Worm (Caenorhabditis elegans) whole organism, young adult: ENCODE measurements around the gene str-56.

ENCODE experiments used
- K12H6.12 ChIP-seq: fragments of 200-800 bp; sonication (Bioruptor generic); optimal IDR thresholded peaks from 2 replicates; lab custom pipeline; 2018; ENCODE audit warnings: mild to moderate bottlenecking, missing genetic modification characterization, missing compliant biosample characterization
- Y95B8A.8 ChIP-seq: fragments of 200-800 bp; sonication (Bioruptor generic); IDR thresholded peaks from 2 replicates; pipeline ENCODE4 v1.3.6; 2022; ENCODE audit warnings: missing genetic modification reagents, missing genetic modification characterization, missing compliant biosample characterization
- aptf-3 ChIP-seq: fragments of 200-800 bp; sonication (Bioruptor generic); IDR thresholded peaks from 2 replicates; pipeline ENCODE4 v1.3.6; 2022; ENCODE audit warnings: missing genetic modification characterization, missing compliant biosample characterization
- cebp-1 ChIP-seq, 2 experiments: fragments of 200-800 bp in 1 of 2; sonication (Bioruptor generic) in 1 of 2; sonication (generic microtip) in 1 of 2; IDR thresholded peaks in 1 of 2; optimal IDR thresholded peaks in 1 of 2; 2 replicates each; pipeline versions ENCODE4 v1.3.6 to Lab custom; 2017 to 2022; ENCODE audit warnings: missing compliant biosample characterization in 2 of 2, missing genetic modification characterization in 2 of 2, mild to moderate bottlenecking in 1 of 2, missing genetic modification reagents in 1 of 2, moderate library complexity in 1 of 2
- cebp-2 ChIP-seq: fragments of 200-800 bp; sonication (Bioruptor generic); IDR thresholded peaks from 2 replicates; pipeline ENCODE4 v1.3.6; 2022; ENCODE audit warnings: missing genetic modification characterization, missing compliant biosample characterization
- let-526 ChIP-seq: fragments of 200-800 bp; sonication (Bioruptor generic); IDR thresholded peaks from 2 replicates; pipeline ENCODE4 v1.3.6; 2022; ENCODE audit warnings: missing genetic modification reagents, missing genetic modification characterization, missing compliant biosample characterization
- lin-35 ChIP-seq, 3 experiments: fragments of 150-350 bp in 2 of 3; sonication (generic microtip) in 1 of 3; optimal IDR thresholded peaks; 2 replicates each; lab custom pipeline; 2014 to 2018; ENCODE audit warnings: missing biosample characterization in 3 of 3, missing genetic modification characterization in 3 of 3, missing genetic modification reagents in 3 of 3
- snpc-3.4 ChIP-seq: sonication (generic microtip); optimal IDR thresholded peaks from 2 replicates; lab custom pipeline; 2017; ENCODE audit warnings: missing genetic modification characterization, mild to moderate bottlenecking, missing compliant biosample characterization, antibody characterized with exemption, moderate library complexity, missing genotype, missing genetic modification reagents
- snpc-4 ChIP-seq, 5 experiments: fragments of 150-350 bp in 1 of 5; sonication (generic microtip) in 4 of 5; optimal IDR thresholded peaks; 2 replicates each; lab custom pipeline; 2014 to 2018; ENCODE audit warnings: missing genetic modification characterization in 5 of 5, missing biosample characterization in 3 of 5, antibody characterized with exemption in 2 of 5, mild to moderate bottlenecking in 2 of 5, missing compliant biosample characterization in 2 of 5, missing genotype in 2 of 5, moderate library complexity in 2 of 5, missing genetic modification reagents in 1 of 5
- unc-62 ChIP-seq: fragments of 150-350 bp; optimal IDR thresholded peaks from 2 replicates; lab custom pipeline; 2014; ENCODE audit warnings: missing biosample characterization, missing genetic modification reagents, missing genetic modification characterization
- ztf-25 ChIP-seq: fragments of 200-800 bp; sonication (Bioruptor generic); IDR thresholded peaks from 2 replicates; pipeline ENCODE4 v1.3.6; 2022; ENCODE audit warnings: missing genetic modification reagents, missing genetic modification characterization, missing compliant biosample characterization

- TF ChIP-seq snpc-3.4 (tag; lab: Kevin White, UChicago) (no peak), snpc-4 (GFP tag; optimal IDR thresholded peaks at IDR 0.05; lab: Kevin White, UChicago) (no peak), snpc-4 (tag; optimal IDR thresholded peaks at IDR 0.05; lab: Kevin White, UChicago) (no peak), K12H6.12 (tag; lab: Kevin White, UChicago) (no peak), cebp-2 (no peak), aptf-3 (no peak), cebp-1 (GFP tag; IDR thresholded peaks at IDR 0.05; lab: Robert Waterston, UW) (peak; percentile 86), cebp-1 (tag; optimal IDR thresholded peaks at IDR 0.05; lab: Kevin White, UChicago) (peak; percentile 93), ztf-25 (no peak), unc-62 (GFP tag; lab: Kevin White, UChicago) (no peak), let-526 (no peak), Y95B8A.8 (GFP tag; lab: Robert Waterston, UW) (no peak), lin-35 (GFP tag; optimal IDR thresholded peaks at IDR 0.05; lab: Kevin White, UChicago) (no peak)
Measured at ce11 chrV:15915919-15916318, 43.5 kb downstream of the str-56 start, which contains the start of gene gst-38.
